Worm (Caenorhabditis elegans) whole organism, L1 larva: ENCODE data around the gene sgnh-1.

Experiments used
- C04F5.9 ChIP-seq: sonication (generic microtip); optimal IDR thresholded peaks from 2 replicates; lab custom pipeline; 2016; ENCODE audit warnings: missing genetic modification characterization, missing compliant biosample characterization
- Y116A8C.19 ChIP-seq: sonication (generic microtip); optimal IDR thresholded peaks from 2 replicates; lab custom pipeline; 2016; ENCODE audit warnings: missing compliant biosample characterization, missing genetic modification characterization, borderline replicate concordance
- alr-1 ChIP-seq: fragments of 200-800 bp; sonication (Bioruptor generic); optimal IDR thresholded peaks from 2 replicates; lab custom pipeline; 2018; ENCODE audit warnings: borderline replicate concordance, mild to moderate bottlenecking, missing genetic modification characterization, missing compliant biosample characterization
- ceh-8 ChIP-seq: fragments of 200-800 bp; sonication (Bioruptor generic); optimal IDR thresholded peaks from 2 replicates; lab custom pipeline; 2018; ENCODE audit warnings: mild to moderate bottlenecking, missing genetic modification characterization, moderate library complexity, missing compliant biosample characterization
- ceh-90 ChIP-seq: sonication (generic microtip); optimal IDR thresholded peaks from 2 replicates; lab custom pipeline; 2016; ENCODE audit warnings: missing genetic modification characterization, missing compliant biosample characterization
- ces-1 ChIP-seq: fragments of 150-350 bp; optimal IDR thresholded peaks from 2 replicates; lab custom pipeline; 2014; ENCODE audit warnings: missing biosample characterization, missing genetic modification reagents, missing genetic modification characterization
- efl-1 ChIP-seq, 4 experiments: fragments of 150-350 bp; optimal IDR thresholded peaks in 3 of 4; peaks in 1 of 4; 1 replicate in 1 of 4; 2 replicates in 3 of 4; lab custom pipeline; 2014; ENCODE audit warnings: missing biosample characterization in 2 of 4, missing genetic modification characterization in 2 of 4, missing genetic modification reagents in 2 of 4
- elt-2 ChIP-seq: sonication (generic microtip); optimal IDR thresholded peaks from 2 replicates; lab custom pipeline; 2016; ENCODE audit warnings: missing genetic modification characterization, mild to moderate bottlenecking, inconsistent platforms, missing compliant biosample characterization, missing genetic modification reagents
- ets-5 ChIP-seq: fragments of 200-800 bp; sonication (Bioruptor generic); IDR thresholded peaks from 2 replicates; pipeline ENCODE4 v1.3.6; 2022; ENCODE audit warnings: missing genetic modification characterization, missing compliant biosample characterization
- fkh-10 ChIP-seq: sonication (generic microtip); optimal IDR thresholded peaks from 2 replicates; lab custom pipeline; 2017; ENCODE audit warnings: missing biosample characterization, missing genetic modification reagents, missing genetic modification characterization
- hpl-2 ChIP-seq: fragments of 150-350 bp; optimal IDR thresholded peaks from 2 replicates; lab custom pipeline; 2014; ENCODE audit warnings: missing biosample characterization, missing genetic modification reagents, missing genetic modification characterization
- isw-1 ChIP-seq: fragments of 200-800 bp; sonication (Bioruptor generic); IDR thresholded peaks from 2 replicates; pipeline ENCODE4 v1.3.6; 2022; ENCODE audit warnings: missing genetic modification characterization, missing compliant biosample characterization
- lin-13 ChIP-seq: fragments of 150-350 bp; optimal IDR thresholded peaks from 2 replicates; lab custom pipeline; 2014; ENCODE audit warnings: missing biosample characterization, missing genetic modification reagents, missing genetic modification characterization
- lin-39 ChIP-seq: fragments of 150-350 bp; optimal IDR thresholded peaks from 2 replicates; lab custom pipeline; 2014; ENCODE audit warnings: missing biosample characterization, missing genetic modification reagents, missing genetic modification characterization
- lir-3 ChIP-seq: sonication (generic microtip); optimal IDR thresholded peaks from 2 replicates; lab custom pipeline; 2016; ENCODE audit warnings: mild to moderate bottlenecking, missing genetic modification characterization, moderate library complexity, missing compliant biosample characterization; ENCODE audit not compliant: poor library complexity
- mab-9 ChIP-seq: fragments of 200-800 bp; sonication (Bioruptor generic); IDR thresholded peaks from 2 replicates; pipeline ENCODE4 v1.3.6; 2022; ENCODE audit warnings: missing genetic modification reagents, missing genetic modification characterization, missing compliant biosample characterization
- mep-1 ChIP-seq: fragments of 150-350 bp; optimal IDR thresholded peaks from 2 replicates; lab custom pipeline; 2014; ENCODE audit warnings: missing biosample characterization, missing genetic modification characterization
- nhr-11 ChIP-seq: fragments of 150-350 bp; optimal IDR thresholded peaks from 2 replicates; lab custom pipeline; 2014; ENCODE audit warnings: missing biosample characterization, missing genetic modification characterization
- nhr-19 ChIP-seq: fragments of 200-800 bp; sonication (Bioruptor generic); conservative IDR thresholded peaks from 2 replicates; pipeline ENCODE4 v1.3.6; 2022; ENCODE audit warnings: missing genetic modification characterization, missing compliant biosample characterization
- nhr-20 ChIP-seq: sonication (generic microtip); optimal IDR thresholded peaks from 2 replicates; lab custom pipeline; 2016; ENCODE audit warnings: mild to moderate bottlenecking, missing genetic modification characterization, missing compliant biosample characterization
- nhr-237 ChIP-seq: fragments of 150-350 bp; optimal IDR thresholded peaks from 2 replicates; lab custom pipeline; 2014; ENCODE audit warnings: missing biosample characterization, missing genetic modification characterization
- nhr-47 ChIP-seq: sonication (generic microtip); optimal IDR thresholded peaks from 2 replicates; lab custom pipeline; 2016; ENCODE audit warnings: mild to moderate bottlenecking, missing genetic modification characterization, moderate library complexity, missing compliant biosample characterization
- nhr-76 ChIP-seq: sonication (generic microtip); optimal IDR thresholded peaks from 2 replicates; lab custom pipeline; 2017; ENCODE audit warnings: missing biosample characterization, missing genetic modification characterization
- nhr-90 ChIP-seq: sonication (generic microtip); optimal IDR thresholded peaks from 2 replicates; lab custom pipeline; 2016; ENCODE audit warnings: mild to moderate bottlenecking, missing genetic modification characterization, missing compliant biosample characterization; ENCODE audit not compliant: poor library complexity
- pax-3 ChIP-seq: fragments of 200-800 bp; sonication (Bioruptor generic); optimal IDR thresholded peaks from 2 replicates; lab custom pipeline; 2018; ENCODE audit warnings: mild to moderate bottlenecking, missing genetic modification characterization, moderate library complexity, missing compliant biosample characterization
- skn-1 ChIP-seq: fragments of 150-350 bp; optimal IDR thresholded peaks from 2 replicates; lab custom pipeline; 2014; ENCODE audit warnings: missing biosample characterization, missing genetic modification characterization
- snpc-4 ChIP-seq: fragments of 150-350 bp; optimal IDR thresholded peaks from 2 replicates; lab custom pipeline; 2014; ENCODE audit warnings: missing biosample characterization, missing genetic modification characterization
- snu-23 ChIP-seq: sonication (generic microtip); optimal IDR thresholded peaks from 2 replicates; lab custom pipeline; 2016; ENCODE audit warnings: missing genetic modification characterization, missing compliant biosample characterization
- tlp-1 ChIP-seq: fragments of 150-350 bp; optimal IDR thresholded peaks from 2 replicates; lab custom pipeline; 2014; ENCODE audit warnings: missing biosample characterization, missing genetic modification characterization
- unc-62 ChIP-seq: fragments of 150-350 bp; optimal IDR thresholded peaks from 2 replicates; lab custom pipeline; 2014; ENCODE audit warnings: missing biosample characterization, missing genetic modification reagents, missing genetic modification characterization
- unc-86 ChIP-seq: sonication (generic microtip); optimal IDR thresholded peaks from 2 replicates; lab custom pipeline; 2016; ENCODE audit warnings: missing genetic modification characterization, missing compliant biosample characterization
- vab-15 ChIP-seq: sonication (generic microtip); optimal IDR thresholded peaks from 2 replicates; lab custom pipeline; 2017; ENCODE audit warnings: missing genotype, mild to moderate bottlenecking, missing genetic modification characterization, missing compliant biosample characterization
- xbp-1 ChIP-seq: sonication (generic microtip); optimal IDR thresholded peaks from 2 replicates; lab custom pipeline; 2016; ENCODE audit warnings: missing genetic modification characterization, missing compliant biosample characterization
- zip-4 ChIP-seq: fragments of 200-800 bp; sonication (Bioruptor generic); optimal IDR thresholded peaks from 2 replicates; lab custom pipeline; 2018; ENCODE audit warnings: mild to moderate bottlenecking, missing genetic modification characterization, moderate library complexity, missing compliant biosample characterization

sgnh-1 gene

DNA sequence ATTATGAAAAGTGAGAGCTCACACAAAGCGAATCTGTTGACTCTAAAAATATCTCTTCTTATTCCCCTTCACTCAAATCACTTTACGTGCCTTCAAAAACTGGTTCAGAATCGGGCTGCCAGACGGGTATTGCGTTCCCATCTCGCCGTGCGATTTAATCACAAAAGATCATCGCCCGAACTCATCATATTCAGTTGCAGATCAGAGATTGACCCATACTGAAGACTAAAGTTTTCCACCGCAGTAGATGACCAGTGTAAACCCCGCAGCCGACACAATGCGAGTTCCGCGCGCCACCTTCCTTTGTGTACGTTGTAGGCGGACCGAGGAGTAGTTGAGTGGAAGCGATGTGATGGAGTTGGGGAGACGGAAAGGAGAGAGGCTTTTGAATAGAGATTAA is 9.1 kb upstream of the sgnh-1 start (continued):
- TF ChIP-seq ceh-90 (no peak), lin-13 (GFP tag; lab: Kevin White, UChicago) (peak; percentile 21), vab-15 (no peak), zip-4 (peak; percentile 52), unc-86 (tag; lab: Kevin White, UChicago) (peak; percentile 36), nhr-20 (tag; lab: Kevin White, UChicago) (peak; percentile 83), mep-1 (tag; lab: Kevin White, UChicago) (peak; percentile 52)

DNA sequence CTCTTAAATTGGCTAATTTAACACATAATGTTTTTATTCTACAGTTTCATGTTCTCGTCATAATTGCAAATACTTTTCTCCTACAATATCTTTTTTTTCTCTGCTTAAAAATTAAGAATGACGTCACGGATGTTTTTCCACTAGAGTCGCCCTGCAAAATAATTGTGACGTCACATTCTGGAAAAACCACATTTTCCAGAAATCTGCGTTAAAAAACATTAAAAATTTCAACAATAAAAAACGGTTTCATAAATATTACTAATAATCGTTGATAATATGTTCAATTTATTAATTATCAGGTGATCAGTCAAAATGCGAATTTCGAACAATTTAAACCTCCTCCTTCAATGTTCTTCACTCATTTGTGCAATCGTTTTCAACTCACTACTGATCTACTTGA is 5.7 kb upstream of the sgnh-1 start, which contains the start of gene str-166:
Gene str-166 (plus strand): TSS at position 301 of the 400 bp plus-strand sequence.
- TF ChIP-seq nhr-237 (tag; lab: Kevin White, UChicago) (no peak), efl-1 (optimal IDR thresholded peaks at IDR 0.05; lab: Kevin White, UChicago) (no peak), efl-1 (GFP tag; optimal IDR thresholded peaks at IDR 0.05 in 1 of 2; lab: Kevin White, UChicago) (peak in 1 of 2 experiments; percentile 85), ets-5 (GFP tag; lab: Robert Waterston, UW) (no peak), alr-1 (tag; lab: Kevin White, UChicago) (no peak), Y116A8C.19 (tag; lab: Kevin White, UChicago) (no peak), mab-9 (GFP tag; lab: Robert Waterston, UW) (no peak), ceh-8 (GFP tag; lab: Kevin White, UChicago) (no peak)

DNA sequence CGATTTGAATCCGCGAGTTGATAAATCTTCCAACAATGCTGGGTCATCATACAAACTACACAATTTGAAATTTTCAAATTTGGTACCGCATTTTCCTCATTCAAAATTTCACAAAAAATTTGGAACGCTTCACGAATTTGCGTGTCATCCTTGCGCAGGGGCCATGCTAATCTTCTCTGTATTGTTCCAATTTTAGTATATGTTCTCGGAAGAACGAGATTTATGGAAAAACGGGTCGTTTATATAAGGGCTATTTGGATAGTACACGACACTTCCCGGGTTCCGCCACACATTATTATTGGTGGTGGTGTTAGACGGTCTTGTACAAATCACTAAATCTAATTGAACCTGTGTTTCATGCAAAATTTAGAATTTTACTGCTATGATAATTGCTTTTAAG is 4.3 kb upstream of the sgnh-1 start:
- TF ChIP-seq snpc-4 (tag; lab: Kevin White, UChicago) (peak; percentile 53), lin-13 (GFP tag; lab: Kevin White, UChicago) (no peak), hpl-2 (GFP tag; lab: Kevin White, UChicago) (no peak), nhr-20 (tag; lab: Kevin White, UChicago) (no peak), C04F5.9 (tag; lab: Kevin White, UChicago) (no peak)

DNA sequence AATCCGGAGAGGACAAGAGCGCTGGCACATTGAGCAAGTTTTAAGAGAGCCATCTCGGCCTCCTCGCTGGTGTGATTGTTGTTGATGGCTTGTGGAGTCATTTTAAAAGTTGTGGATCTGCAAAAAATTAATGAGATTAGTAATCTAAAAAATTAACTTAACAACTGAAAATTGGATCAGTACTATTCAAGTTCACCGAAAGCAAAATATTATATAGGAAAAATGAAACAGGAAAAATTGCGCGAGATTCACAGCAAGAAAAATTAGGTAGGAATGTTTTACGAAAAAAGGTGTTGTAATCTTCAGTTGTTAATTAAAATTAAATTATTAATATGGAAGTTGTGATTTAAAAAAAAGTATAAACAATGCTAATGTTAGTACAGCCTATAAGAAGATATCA is 2.5 kb upstream of the sgnh-1 start, which contains the start of gene T08B6.1:
Gene T08B6.1 (minus strand): TSS at position 101 of the 400 bp plus-strand sequence.
- TF ChIP-seq unc-62 (GFP tag; lab: Kevin White, UChicago): no peak
- TF ChIP-seq lir-3 (tag; lab: Kevin White, UChicago): no peak
- TF ChIP-seq snpc-4 (tag; lab: Kevin White, UChicago): no peak
- no peak for TF ChIP-seq elt-2
- no peak for TF ChIP-seq Y116A8C.19 (tag; lab: Kevin White, UChicago)
- TF ChIP-seq ceh-8 (GFP tag; lab: Kevin White, UChicago): no peak
- no peak for TF ChIP-seq skn-1
- TF ChIP-seq snu-23 (GFP tag; lab: Kevin White, UChicago): no peak
- no peak for TF ChIP-seq xbp-1
- no peak for TF ChIP-seq nhr-47 (tag; lab: Kevin White, UChicago)
- no peak for TF ChIP-seq nhr-90 (tag; lab: Kevin White, UChicago)
- no peak for TF ChIP-seq ceh-90
- TF ChIP-seq nhr-19 (GFP tag; lab: Robert Waterston, UW): no peak
- TF ChIP-seq fkh-10 (GFP tag; lab: Kevin White, UChicago): no peak
- TF ChIP-seq pax-3: no peak
- TF ChIP-seq ces-1: no peak
- no peak for TF ChIP-seq nhr-11
- no peak for TF ChIP-seq isw-1 (GFP tag; lab: Robert Waterston, UW)
- TF ChIP-seq tlp-1 (tag; lab: Kevin White, UChicago): no peak
- TF ChIP-seq lin-39: no peak

DNA sequence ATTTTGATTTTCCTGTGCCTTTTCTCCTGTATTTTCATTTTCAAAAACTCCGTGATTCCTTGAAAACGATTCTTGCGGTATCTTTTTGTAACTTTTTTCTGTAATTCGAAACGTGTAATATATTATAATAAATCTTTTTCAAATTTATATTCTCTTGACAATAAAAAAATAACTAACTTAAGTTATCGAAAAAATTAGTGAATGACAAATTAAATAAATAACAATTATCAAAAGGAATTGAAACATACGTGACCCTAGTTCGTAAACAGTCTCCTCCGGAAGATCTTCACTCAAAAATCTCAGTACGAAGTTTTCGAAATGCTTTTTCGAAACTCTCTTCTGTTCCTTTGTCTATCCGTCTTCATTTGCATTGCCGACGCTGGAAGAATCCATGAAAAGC is 830 bp downstream of the sgnh-1 start, which contains the start of gene T08B6.9:
Gene T08B6.9 (plus strand): TSS at position 301 of the 400 bp plus-strand sequence.
- TF ChIP-seq xbp-1 (no peak), snu-23 (GFP tag; lab: Kevin White, UChicago) (no peak), nhr-76 (tag; lab: Kevin White, UChicago) (no peak), nhr-47 (tag; lab: Kevin White, UChicago) (no peak)
